Fruit fly (Drosophila melanogaster) whole organism, wandering third instar larva: Measurements from ENCODE around the gene CG34034.

Experiments used
- Abd-B ChIP-seq: fragments of >200 bp; optimal IDR thresholded peaks from 2 replicates; lab custom pipeline; 2017; ENCODE audit warnings: missing biosample characterization, missing genetic modification characterization
- CG32264 ChIP-seq: fragments of 200-800 bp; sonication (Bioruptor generic); optimal IDR thresholded peaks from 2 replicates; lab custom pipeline; 2016; ENCODE audit warnings: missing biosample characterization, missing genetic modification characterization
- CG9705 ChIP-seq: fragments of 200-800 bp; sonication (Bioruptor generic); optimal IDR thresholded peaks from 2 replicates; lab custom pipeline; 2018; ENCODE audit warnings: missing biosample characterization, mild to moderate bottlenecking, missing genetic modification characterization
- CrebA ChIP-seq: fragments of 200-800 bp; sonication (Bioruptor generic); optimal IDR thresholded peaks from 2 replicates; lab custom pipeline; 2016; ENCODE audit warnings: missing biosample characterization, mild to moderate bottlenecking, missing genetic modification characterization, borderline replicate concordance
- Dfd ChIP-seq: fragments of >200 bp; optimal IDR thresholded peaks from 2 replicates; lab custom pipeline; 2017; ENCODE audit warnings: missing biosample characterization, missing genetic modification characterization
- Dif ChIP-seq: fragments of 200-275, 200-300 bp; sonication (Bioruptor generic); optimal IDR thresholded peaks from 2 replicates; lab custom pipeline; 2018; ENCODE audit warnings: missing biosample characterization, missing genetic modification characterization; ENCODE audit not compliant: partially characterized antibody
- GATAd ChIP-seq: sonication (Bioruptor generic); optimal IDR thresholded peaks from 2 replicates; lab custom pipeline; 2016; ENCODE audit warnings: missing biosample characterization, missing genetic modification characterization
- HLH106 ChIP-seq: fragments of 200-800 bp; optimal IDR thresholded peaks from 3 replicates; lab custom pipeline; 2019; ENCODE audit warnings: missing biosample characterization, mild to moderate bottlenecking, missing genetic modification characterization, moderate library complexity
- Hnf4 ChIP-seq: fragments of 200-800 bp; sonication (Bioruptor generic); optimal IDR thresholded peaks from 2 replicates; lab custom pipeline; 2016; ENCODE audit warnings: missing biosample characterization, mild to moderate bottlenecking, missing genetic modification characterization
- Hr78 ChIP-seq: fragments of >200 bp; optimal IDR thresholded peaks from 2 replicates; lab custom pipeline; 2017; ENCODE audit warnings: missing biosample characterization, missing genetic modification characterization
- Hr83 ChIP-seq: fragments of 200-300 bp; sonication (Bioruptor generic); optimal IDR thresholded peaks from 2 replicates; lab custom pipeline; 2016; ENCODE audit warnings: missing biosample characterization, mild to moderate bottlenecking, missing genetic modification characterization, moderate library complexity; ENCODE audit not compliant: poor library complexity, severe bottlenecking
- Jra ChIP-seq: sonication (Bioruptor generic); optimal IDR thresholded peaks from 2 replicates; lab custom pipeline; 2016; ENCODE audit warnings: missing biosample characterization, missing genetic modification characterization
- Mio ChIP-seq: sonication (Bioruptor generic); optimal IDR thresholded peaks from 2 replicates; lab custom pipeline; 2016; ENCODE audit warnings: missing biosample characterization, missing genetic modification characterization
- Myc ChIP-seq: fragments of >200 bp; optimal IDR thresholded peaks from 2 replicates; lab custom pipeline; 2017
- OdsH ChIP-seq: fragments of 200-800 bp; sonication (Bioruptor generic); optimal IDR thresholded peaks from 2 replicates; lab custom pipeline; 2016; ENCODE audit warnings: missing biosample characterization, mild to moderate bottlenecking, missing genetic modification characterization
- Rel ChIP-seq, 2 experiments: fragments of 200-800 bp; sonication (Bioruptor generic) in 1 of 2; optimal IDR thresholded peaks; 2 replicates in 1 of 2; 3 replicates in 1 of 2; lab custom pipeline; 2016 to 2019; ENCODE audit warnings: mild to moderate bottlenecking in 2 of 2, missing biosample characterization in 2 of 2, missing genetic modification characterization in 2 of 2, moderate library complexity in 1 of 2
- Sp1 ChIP-seq: fragments of 200-800 bp; sonication (Bioruptor generic); optimal IDR thresholded peaks from 3 replicates; lab custom pipeline; 2019; ENCODE audit warnings: missing biosample characterization, mild to moderate bottlenecking, missing genetic modification characterization, moderate library complexity
- br ChIP-seq: fragments of 200-800 bp; sonication (Bioruptor generic); optimal IDR thresholded peaks from 2 replicates; lab custom pipeline; 2016; ENCODE audit warnings: missing biosample characterization, missing genetic modification characterization
- dl ChIP-seq, 2 experiments: fragments of 175-275, 200-275 bp in 1 of 2; fragments of 200-275 bp in 1 of 2; sonication (Bioruptor generic); optimal IDR thresholded peaks; lab custom pipeline; 2018; ENCODE audit warnings: mild to moderate bottlenecking in 2 of 2, missing biosample characterization in 2 of 2, missing genetic modification characterization in 2 of 2, moderate library complexity in 2 of 2; ENCODE audit not compliant: partially characterized antibody in 2 of 2, insufficient read depth in 1 of 2
- dmrt93B ChIP-seq: fragments of 200-800 bp; sonication (Bioruptor generic); optimal IDR thresholded peaks from 2 replicates; lab custom pipeline; 2018; ENCODE audit warnings: missing biosample characterization, mild to moderate bottlenecking, missing genetic modification characterization
- dsf ChIP-seq: sonication (Bioruptor generic); optimal IDR thresholded peaks from 2 replicates; lab custom pipeline; 2016; ENCODE audit warnings: missing biosample characterization, missing genetic modification characterization, borderline replicate concordance
- ey ChIP-seq: fragments of 200-800 bp; sonication (Bioruptor generic); optimal IDR thresholded peaks from 2 replicates; lab custom pipeline; 2016; ENCODE audit warnings: missing biosample characterization, missing genetic modification characterization
- foxo ChIP-seq, 2 experiments: fragments of 200-800 bp; sonication (Bioruptor generic); optimal IDR thresholded peaks; 2 replicates in 1 of 2; 3 replicates in 1 of 2; lab custom pipeline; 2016 to 2017; ENCODE audit warnings: missing biosample characterization in 2 of 2, missing genetic modification characterization in 2 of 2
- fru ChIP-seq: fragments of 200-800 bp; sonication (Bioruptor generic); optimal IDR thresholded peaks from 3 replicates; lab custom pipeline; 2016; ENCODE audit warnings: missing biosample characterization, mild to moderate bottlenecking, missing genetic modification characterization
- h ChIP-seq: fragments of 200-800 bp; sonication (Bioruptor generic); optimal IDR thresholded peaks from 3 replicates; lab custom pipeline; 2016; ENCODE audit warnings: missing biosample characterization, mild to moderate bottlenecking, missing genetic modification characterization
- jim ChIP-seq: fragments of 175-275, 200-325 bp; sonication (Bioruptor generic); optimal IDR thresholded peaks from 2 replicates; lab custom pipeline; 2016; ENCODE audit warnings: missing biosample characterization, mild to moderate bottlenecking, missing genetic modification characterization
- lola ChIP-seq: fragments of >200 bp; optimal IDR thresholded peaks from 2 replicates; lab custom pipeline; 2017; ENCODE audit warnings: missing biosample characterization, missing genetic modification characterization
- pan ChIP-seq: fragments of >200 bp; optimal IDR thresholded peaks from 2 replicates; lab custom pipeline; 2017
- psq ChIP-seq: fragments of 200-800 bp; sonication (Bioruptor generic); optimal IDR thresholded peaks from 3 replicates; lab custom pipeline; 2017; ENCODE audit warnings: missing biosample characterization, mild to moderate bottlenecking, missing genetic modification characterization, moderate library complexity
- rgr ChIP-seq: fragments of 200-800 bp; sonication (Bioruptor generic); optimal IDR thresholded peaks from 3 replicates; lab custom pipeline; 2016; ENCODE audit warnings: missing biosample characterization, mild to moderate bottlenecking, missing genetic modification characterization
- sage ChIP-seq: fragments of 200-800 bp; sonication (Bioruptor generic); optimal IDR thresholded peaks from 2 replicates; lab custom pipeline; 2016; ENCODE audit warnings: missing biosample characterization, mild to moderate bottlenecking, missing genetic modification characterization
- sv ChIP-seq: fragments of 200-800 bp; sonication (Bioruptor generic); optimal IDR thresholded peaks from 3 replicates; lab custom pipeline; 2016; ENCODE audit warnings: missing biosample characterization, missing genetic modification characterization
- tai ChIP-seq: sonication (Bioruptor generic); optimal IDR thresholded peaks from 2 replicates; lab custom pipeline; 2016; ENCODE audit warnings: missing biosample characterization, missing genetic modification characterization
- woc ChIP-seq: sonication (Bioruptor generic); optimal IDR thresholded peaks from 2 replicates; lab custom pipeline; 2016; ENCODE audit warnings: missing biosample characterization, mild to moderate bottlenecking, missing genetic modification characterization

The CG34034 gene

DNA sequence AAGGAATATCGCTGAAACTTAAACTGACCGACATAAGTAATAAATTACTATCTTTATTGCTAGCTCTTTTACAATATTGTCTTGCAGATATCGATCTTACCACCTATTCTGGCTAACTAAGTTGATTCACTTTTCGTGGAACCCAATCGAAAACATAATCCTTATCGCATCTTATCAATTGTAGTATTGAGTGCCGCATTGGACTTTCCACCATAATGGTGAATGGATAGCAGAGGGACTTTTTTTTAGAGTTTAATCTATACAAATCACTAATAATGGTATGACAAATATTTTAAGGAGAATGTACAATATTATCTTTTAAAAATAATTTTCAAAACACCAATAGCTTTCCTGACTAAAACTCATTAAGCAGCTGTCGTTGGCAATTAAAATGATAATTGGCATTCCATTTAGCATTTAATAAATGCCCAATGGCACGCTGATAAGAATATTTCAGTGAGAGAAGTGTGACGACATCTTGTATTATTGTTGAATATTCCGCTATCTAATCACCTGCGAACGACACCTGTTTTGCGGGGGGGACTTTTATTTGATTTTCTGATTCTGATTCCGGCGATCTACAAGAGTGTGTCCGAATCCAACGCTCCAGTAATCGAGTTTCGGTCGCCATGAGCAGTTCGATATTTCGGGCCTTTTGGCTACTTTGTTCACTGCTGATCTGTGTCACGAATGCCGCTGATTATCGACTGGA, 19.4 kb upstream of the CG34034 start, which contains the start of gene CG42335:
Gene CG42335 (plus strand): TSS at position 620 of the 712 bp plus-strand sequence.
- TF ChIP-seq Hnf4 (GFP tag; lab: Kevin White, UChicago) (no peak), Jra (GFP tag; lab: Kevin White, UChicago) (no peak), HLH106 (no peak), sv (GFP tag; lab: Kevin White, UChicago) (no peak), h (GFP tag; lab: Kevin White, UChicago) (peak; percentile 43), dl (GFP tag; optimal IDR thresholded peaks at IDR 0.05; lab: Kevin White, UChicago; ENCODE audit: insufficient read depth in 1 of 2, partially characterized antibody in 2 of 2) (no peak), Rel (GFP tag; optimal IDR thresholded peaks at IDR 0.05; lab: Kevin White, UChicago) (no peak), Rel (tag; optimal IDR thresholded peaks at IDR 0.05; lab: Kevin White, UChicago) (peak; percentile 64), tai (no peak), Dfd (GFP tag; lab: Kevin White, UChicago) (no peak)

DNA sequence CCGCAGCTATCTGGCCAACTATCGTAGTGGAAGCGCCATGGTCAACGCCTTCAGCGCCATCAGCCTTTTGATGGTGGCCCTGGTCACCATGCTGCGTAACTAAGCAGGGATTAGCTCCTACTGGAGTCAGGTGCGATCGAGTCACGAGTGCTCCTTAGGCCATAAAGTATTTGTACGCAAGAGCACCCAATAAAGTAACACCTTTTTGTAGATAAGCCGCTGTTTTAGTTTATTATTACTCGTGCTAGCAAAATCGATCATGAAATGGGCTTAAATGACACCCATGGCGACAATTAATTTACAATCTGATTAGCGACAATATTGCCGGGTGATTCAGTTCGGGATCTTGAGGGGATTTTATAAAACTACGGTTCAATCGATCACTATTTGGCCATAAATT, 18.6 kb upstream of the CG34034 start:
- TF ChIP-seq jim (GFP tag; lab: Kevin White, UChicago) (no peak), pan (lab: Kevin White, UChicago) (no peak), Mio (GFP tag; lab: Kevin White, UChicago) (no peak), GATAd (GFP tag; lab: Kevin White, UChicago) (no peak), CG9705 (GFP tag; lab: Kevin White, UChicago) (no peak), lola (GFP tag; lab: Kevin White, UChicago) (no peak), OdsH (GFP tag; lab: Kevin White, UChicago) (no peak), woc (no peak), CG32264 (GFP tag; lab: Kevin White, UChicago) (no peak), sv (GFP tag; lab: Kevin White, UChicago) (no peak), h (GFP tag; lab: Kevin White, UChicago) (no peak), Sp1 (GFP tag; lab: Kevin White, UChicago) (no peak), Dif (GFP tag; lab: Kevin White, UChicago) (no peak), ey (GFP tag; lab: Kevin White, UChicago) (no peak), rgr (GFP tag; lab: Kevin White, UChicago) (no peak), HLH106 (no peak)

DNA sequence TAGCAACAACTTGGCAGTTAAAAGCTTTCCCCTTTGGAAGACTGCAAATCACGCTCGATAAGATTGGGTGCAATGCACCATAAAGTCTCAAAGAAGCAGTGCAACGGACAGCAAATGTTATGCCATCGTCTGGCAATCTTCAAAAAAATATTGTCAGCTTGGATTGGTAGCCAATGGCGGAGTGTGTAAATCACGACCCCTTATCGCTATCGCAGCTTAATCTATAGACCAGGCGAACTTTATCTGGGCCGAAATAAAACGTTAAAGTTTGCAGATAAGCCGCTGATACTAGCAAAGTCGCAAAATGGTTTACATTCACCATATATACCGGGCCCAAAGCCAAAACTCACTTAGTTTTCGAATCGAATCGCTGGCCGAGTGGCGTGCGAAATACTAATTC, 15.1 kb upstream of the CG34034 start, which contains the start of gene CG31198:
Gene CG31198 (plus strand): TSS at position 351 of the 400 bp plus-strand sequence.
- TF ChIP-seq dsf (no peak), ey (GFP tag; lab: Kevin White, UChicago) (no peak), sv (GFP tag; lab: Kevin White, UChicago) (no peak), br (GFP tag; lab: Kevin White, UChicago) (peak; percentile 48), psq (no peak), Rel (GFP tag; optimal IDR thresholded peaks at IDR 0.05; lab: Kevin White, UChicago) (no peak), Rel (tag; optimal IDR thresholded peaks at IDR 0.05; lab: Kevin White, UChicago) (peak; percentile 33), jim (GFP tag; lab: Kevin White, UChicago) (no peak), OdsH (GFP tag; lab: Kevin White, UChicago) (no peak), rgr (GFP tag; lab: Kevin White, UChicago) (no peak), foxo (GFP tag; optimal IDR thresholded peaks at IDR 0.05; lab: Kevin White, UChicago) (no peak), CrebA (GFP tag; lab: Kevin White, UChicago) (peak; percentile 19), tai (no peak), dl (GFP tag; optimal IDR thresholded peaks at IDR 0.05; lab: Kevin White, UChicago; ENCODE audit: insufficient read depth in 1 of 2, partially characterized antibody in 2 of 2) (no peak)

DNA sequence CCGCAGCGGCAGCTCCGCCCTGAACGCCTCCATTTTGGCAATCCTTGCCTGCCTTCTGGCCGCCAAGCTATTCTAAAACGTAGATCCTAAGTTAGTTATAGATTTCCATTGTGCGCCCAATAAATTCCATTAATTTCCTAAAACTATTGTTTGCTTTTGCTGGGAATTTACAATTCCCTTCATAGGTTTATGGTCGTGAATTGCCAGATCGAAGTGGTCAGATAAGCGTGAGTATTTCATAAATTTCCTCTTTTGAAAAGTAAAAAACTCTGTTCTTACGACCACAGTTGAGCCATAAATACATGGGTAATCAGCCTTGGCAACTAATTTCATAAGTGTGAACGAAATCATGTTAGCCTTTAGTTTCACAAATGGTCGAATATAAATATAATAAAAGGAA, 14.2 kb upstream of the CG34034 start:
- TF ChIP-seq dl (GFP tag; optimal IDR thresholded peaks at IDR 0.05; lab: Kevin White, UChicago; ENCODE audit: insufficient read depth in 1 of 2, partially characterized antibody in 2 of 2) (no peak), Myc (no peak), dmrt93B (no peak), Hr78 (GFP tag; lab: Kevin White, UChicago) (no peak), Hr83 (GFP tag; lab: Kevin White, UChicago) (no peak), Dfd (GFP tag; lab: Kevin White, UChicago) (no peak), fru (GFP tag; lab: Kevin White, UChicago) (no peak), ey (GFP tag; lab: Kevin White, UChicago) (no peak), CrebA (GFP tag; lab: Kevin White, UChicago) (no peak), Dif (GFP tag; lab: Kevin White, UChicago) (no peak), sv (GFP tag; lab: Kevin White, UChicago) (no peak), sage (GFP tag; lab: Kevin White, UChicago) (no peak), Rel (GFP tag; optimal IDR thresholded peaks at IDR 0.05; lab: Kevin White, UChicago) (no peak), Rel (tag; optimal IDR thresholded peaks at IDR 0.05; lab: Kevin White, UChicago) (no peak), HLH106 (no peak), jim (GFP tag; lab: Kevin White, UChicago) (no peak), Abd-B (no peak), GATAd (GFP tag; lab: Kevin White, UChicago) (no peak), pan (lab: Kevin White, UChicago) (no peak)
- TF ChIP-seq, all 38 proteins: peak for 0
